Fruit fly (Drosophila melanogaster) whole organism, embryonic: ENCODE results near the gene HemK2.

ENCODE experiments used
- Atf6 ChIP-seq: fragments of 200-800 bp; sonication (Bioruptor generic); IDR thresholded peaks from 2 replicates; pipeline ENCODE4 v1.3.6; 2022; ENCODE audit warnings: missing biosample characterization, missing genetic modification characterization
- CG10209 ChIP-seq: fragments of 200-800 bp; sonication (Bioruptor generic); optimal IDR thresholded peaks from 3 replicates; lab custom pipeline; 2017; ENCODE audit warnings: missing biosample characterization, mild to moderate bottlenecking, missing genetic modification characterization, missing genetic modification reagents
- CG11398 ChIP-seq: fragments of 200-800 bp; sonication (Bioruptor generic); optimal IDR thresholded peaks from 2 replicates; lab custom pipeline; 2016; ENCODE audit warnings: missing biosample characterization, missing genetic modification characterization
- CG12219 ChIP-seq: fragments of 200-800 bp; sonication (Bioruptor generic); optimal IDR thresholded peaks from 3 replicates; lab custom pipeline; 2018; ENCODE audit warnings: missing biosample characterization, mild to moderate bottlenecking, missing genetic modification characterization
- CG1529 ChIP-seq: fragments of 200-800 bp; sonication (Bioruptor generic); optimal IDR thresholded peaks from 3 replicates; lab custom pipeline; 2018; ENCODE audit warnings: missing biosample characterization, missing genetic modification characterization
- CG15696 ChIP-seq: fragments of 200-800 bp; sonication (Bioruptor generic); optimal IDR thresholded peaks from 2 replicates; lab custom pipeline; 2019; ENCODE audit warnings: missing biosample characterization, mild to moderate bottlenecking, missing genetic modification characterization, moderate library complexity
- CG18011 ChIP-seq: fragments of 200-800 bp; sonication (Bioruptor generic); optimal IDR thresholded peaks from 2 replicates; lab custom pipeline; 2017; ENCODE audit warnings: missing biosample characterization, missing genetic modification characterization, mild to moderate bottlenecking, moderate library complexity, missing genotype
- CG2889 ChIP-seq: fragments of 200-800 bp; sonication (Bioruptor generic); IDR thresholded peaks from 3 replicates; pipeline ENCODE4 v1.3.6; 2022; ENCODE audit warnings: missing biosample characterization, missing genetic modification characterization
- CG31441 ChIP-seq: fragments of 200-800 bp; sonication (Bioruptor generic); IDR thresholded peaks from 2 replicates; pipeline ENCODE4 v1.3.6; 2022; ENCODE audit warnings: missing biosample characterization, missing genetic modification characterization
- CG32767 ChIP-seq: fragments of 200-800 bp; sonication (Bioruptor generic); IDR thresholded peaks from 2 replicates; pipeline ENCODE4 v1.3.6; 2022; ENCODE audit warnings: missing biosample characterization, missing genetic modification characterization
- CG32772 ChIP-seq: fragments of 200-800 bp; sonication (Bioruptor generic); IDR thresholded peaks from 2 replicates; pipeline ENCODE4 v1.3.6; 2022; ENCODE audit warnings: missing biosample characterization, missing genetic modification characterization
- CG34224 ChIP-seq: fragments of 200-800 bp; sonication (Bioruptor generic); IDR thresholded peaks from 3 replicates; pipeline ENCODE4 v1.3.6; 2022; ENCODE audit warnings: missing biosample characterization, missing genetic modification characterization; ENCODE audit not compliant: partially characterized antibody
- CG43689 ChIP-seq: fragments of 200-800 bp; sonication (Bioruptor generic); IDR thresholded peaks from 2 replicates; pipeline ENCODE4 v1.3.6; 2022; ENCODE audit warnings: missing biosample characterization, missing genetic modification characterization
- CG5953 ChIP-seq: fragments of 200-800 bp; sonication (Bioruptor generic); IDR thresholded peaks from 2 replicates; pipeline ENCODE4 v1.3.6; 2022; ENCODE audit warnings: missing biosample characterization, missing genetic modification characterization
- CG6175 ChIP-seq: fragments of 200-800 bp; sonication (Bioruptor generic); IDR thresholded peaks from 3 replicates; pipeline ENCODE4 v1.3.6; 2022; ENCODE audit warnings: missing biosample characterization, missing genetic modification characterization
- CG7745 ChIP-seq: fragments of 200-800 bp; sonication (Bioruptor generic); optimal IDR thresholded peaks from 2 replicates; lab custom pipeline; 2018; ENCODE audit warnings: missing biosample characterization, mild to moderate bottlenecking, missing genetic modification characterization, moderate library complexity
- CG7987 ChIP-seq: fragments of 200-800 bp; sonication (Bioruptor generic); optimal IDR thresholded peaks from 2 replicates; lab custom pipeline; 2018; ENCODE audit warnings: missing biosample characterization, mild to moderate bottlenecking, missing genetic modification characterization, moderate library complexity
- CG8290 ChIP-seq, 3 experiments: fragments of 200-800 bp; sonication (Bioruptor generic); optimal IDR thresholded peaks; 2 replicates each; lab custom pipeline; 2016 to 2019; ENCODE audit warnings: missing biosample characterization in 3 of 3, missing genetic modification characterization in 3 of 3, mild to moderate bottlenecking in 2 of 3, moderate library complexity in 1 of 3
- CTCF ChIP-seq: fragments of 200-800 bp; sonication (Bioruptor generic); optimal IDR thresholded peaks from 2 replicates; lab custom pipeline; 2017; ENCODE audit warnings: missing biosample characterization, mild to moderate bottlenecking, missing genetic modification characterization, moderate library complexity
- Chrac-16 ChIP-seq: fragments of 200-800 bp; sonication (Bioruptor generic); optimal IDR thresholded peaks from 3 replicates; lab custom pipeline; 2016; ENCODE audit warnings: missing biosample characterization, missing genetic modification characterization
- Dip2 ChIP-seq: fragments of 200-800 bp; sonication (Bioruptor generic); IDR thresholded peaks from 2 replicates; pipeline ENCODE4 v1.3.6; 2022; ENCODE audit warnings: missing biosample characterization, missing genetic modification characterization
- Doc2 ChIP-seq: fragments of 200-800 bp; sonication (Bioruptor generic); IDR thresholded peaks from 2 replicates; pipeline ENCODE4 v1.3.6; 2022; ENCODE audit warnings: missing biosample characterization, missing genetic modification characterization
- Fer2 ChIP-seq: fragments of 200-800 bp; sonication (Bioruptor generic); optimal IDR thresholded peaks from 2 replicates; lab custom pipeline; 2018; ENCODE audit warnings: missing biosample characterization, mild to moderate bottlenecking, missing genetic modification characterization, moderate library complexity
- HmgD ChIP-seq: fragments of 200-800 bp; sonication (Bioruptor generic); optimal IDR thresholded peaks from 3 replicates; lab custom pipeline; 2016; ENCODE audit warnings: missing biosample characterization, missing genetic modification characterization
- Hr51 ChIP-seq, 2 experiments: fragments of 200-800 bp; sonication (Bioruptor generic); optimal IDR thresholded peaks; 2 replicates in 1 of 2; 3 replicates in 1 of 2; lab custom pipeline; 2016 to 2018; ENCODE audit warnings: missing biosample characterization in 2 of 2, missing genetic modification characterization in 2 of 2, mild to moderate bottlenecking in 1 of 2, moderate library complexity in 1 of 2
- MTF-1 ChIP-seq: fragments of 200-800 bp; sonication (Bioruptor generic); optimal IDR thresholded peaks from 2 replicates; lab custom pipeline; 2018; ENCODE audit warnings: missing biosample characterization, mild to moderate bottlenecking, missing genetic modification characterization, borderline replicate concordance
- NK7.1 ChIP-seq: fragments of 200-800 bp; sonication (Bioruptor generic); optimal IDR thresholded peaks from 3 replicates; lab custom pipeline; 2016; ENCODE audit warnings: missing biosample characterization, missing genetic modification characterization
- Ssrp ChIP-seq: fragments of 200-800 bp; sonication (Bioruptor generic); optimal IDR thresholded peaks from 2 replicates; lab custom pipeline; 2018; ENCODE audit warnings: missing biosample characterization, mild to moderate bottlenecking, missing genetic modification characterization, moderate library complexity
- amos ChIP-seq: fragments of 200-800 bp; sonication (Bioruptor generic); IDR thresholded peaks from 2 replicates; pipeline ENCODE4 v1.3.6; 2022; ENCODE audit warnings: missing biosample characterization, missing genetic modification characterization; ENCODE audit not compliant: partially characterized antibody
- ara ChIP-seq: fragments of 200-800 bp; sonication (Bioruptor generic); IDR thresholded peaks from 2 replicates; pipeline ENCODE4 v1.3.6; 2022; ENCODE audit warnings: missing biosample characterization, missing genetic modification characterization
- bab2 ChIP-seq: fragments of 200-800 bp; sonication (Bioruptor generic); optimal IDR thresholded peaks from 2 replicates; lab custom pipeline; 2016; ENCODE audit warnings: missing biosample characterization, missing genetic modification characterization
- bbx ChIP-seq: fragments of 200-800 bp; sonication (Bioruptor generic); IDR thresholded peaks from 2 replicates; pipeline ENCODE4 v1.3.6; 2022; ENCODE audit warnings: missing biosample characterization, missing genetic modification characterization; ENCODE audit not compliant: partially characterized antibody
- btn ChIP-seq: fragments of 200-800 bp; sonication (Bioruptor generic); optimal IDR thresholded peaks from 2 replicates; lab custom pipeline; 2016; ENCODE audit warnings: missing biosample characterization, missing genetic modification characterization
- cad ChIP-seq: fragments of >200 bp; optimal IDR thresholded peaks from 2 replicates; lab custom pipeline; 2017; ENCODE audit warnings: missing biosample characterization, missing genetic modification characterization
- cas ChIP-seq: fragments of 200-800 bp; sonication (Bioruptor generic); IDR thresholded peaks from 2 replicates; pipeline ENCODE4 v1.3.6; 2022; ENCODE audit warnings: missing biosample characterization, missing genetic modification characterization
- cg ChIP-seq: fragments of 200-800 bp; sonication (Bioruptor generic); optimal IDR thresholded peaks from 3 replicates; lab custom pipeline; 2019; ENCODE audit warnings: missing biosample characterization, mild to moderate bottlenecking, missing genetic modification characterization, moderate library complexity
- chinmo ChIP-seq: fragments of 200-800 bp; sonication (Bioruptor generic); IDR thresholded peaks from 4 replicates; pipeline ENCODE4 v1.3.6; 2022; ENCODE audit warnings: missing biosample characterization, missing genetic modification characterization; ENCODE audit not compliant: partially characterized antibody
- gcm ChIP-seq: fragments of 200-800 bp; sonication (Bioruptor generic); optimal IDR thresholded peaks from 2 replicates; lab custom pipeline; 2019; ENCODE audit warnings: missing biosample characterization, mild to moderate bottlenecking, missing genetic modification characterization, moderate library complexity
- kah ChIP-seq: fragments of 200-800 bp; sonication (Bioruptor generic); optimal IDR thresholded peaks from 2 replicates; lab custom pipeline; 2018; ENCODE audit warnings: missing biosample characterization, mild to moderate bottlenecking, missing genetic modification characterization
- ken ChIP-seq: fragments of 200-800 bp; sonication (Bioruptor generic); IDR thresholded peaks from 3 replicates; pipeline ENCODE4 v1.3.6; 2022; ENCODE audit warnings: missing biosample characterization, missing genetic modification characterization
- maf-S ChIP-seq: fragments of 200-800 bp; sonication (Bioruptor generic); optimal IDR thresholded peaks from 2 replicates; lab custom pipeline; 2016; ENCODE audit warnings: missing biosample characterization, missing genetic modification characterization
- oc ChIP-seq: fragments of 200-800 bp; sonication (Bioruptor generic); optimal IDR thresholded peaks from 2 replicates; lab custom pipeline; 2018; ENCODE audit warnings: missing biosample characterization, mild to moderate bottlenecking, missing genetic modification characterization, moderate library complexity
- sima ChIP-seq: fragments of 200-800 bp; sonication (Bioruptor generic); optimal IDR thresholded peaks from 2 replicates; lab custom pipeline; 2016; ENCODE audit warnings: missing biosample characterization, missing genetic modification characterization
- sob ChIP-seq: fragments of 200-800 bp; sonication (Bioruptor generic); IDR thresholded peaks from 2 replicates; pipeline ENCODE4 v1.3.6; 2022; ENCODE audit warnings: missing biosample characterization, missing genetic modification characterization
- stwl ChIP-seq: fragments of 200-800 bp; sonication (Bioruptor generic); optimal IDR thresholded peaks from 3 replicates; lab custom pipeline; 2018; ENCODE audit warnings: missing biosample characterization, mild to moderate bottlenecking, missing genetic modification characterization, moderate library complexity
- wor ChIP-seq: fragments of 200-800 bp; sonication (Bioruptor generic); IDR thresholded peaks from 2 replicates; pipeline ENCODE4 v1.3.6; 2022; ENCODE audit warnings: missing biosample characterization, missing genetic modification characterization
- zf30C ChIP-seq: fragments of 200-800 bp; sonication (Bioruptor generic); optimal IDR thresholded peaks from 3 replicates; lab custom pipeline; 2018; ENCODE audit warnings: missing biosample characterization, mild to moderate bottlenecking, missing genetic modification characterization
- zfh2 ChIP-seq: fragments of 200-800 bp; sonication (Bioruptor generic); optimal IDR thresholded peaks from 2 replicates; lab custom pipeline; 2016; ENCODE audit warnings: missing biosample characterization, missing genetic modification characterization

The HemK2 gene

DNA sequence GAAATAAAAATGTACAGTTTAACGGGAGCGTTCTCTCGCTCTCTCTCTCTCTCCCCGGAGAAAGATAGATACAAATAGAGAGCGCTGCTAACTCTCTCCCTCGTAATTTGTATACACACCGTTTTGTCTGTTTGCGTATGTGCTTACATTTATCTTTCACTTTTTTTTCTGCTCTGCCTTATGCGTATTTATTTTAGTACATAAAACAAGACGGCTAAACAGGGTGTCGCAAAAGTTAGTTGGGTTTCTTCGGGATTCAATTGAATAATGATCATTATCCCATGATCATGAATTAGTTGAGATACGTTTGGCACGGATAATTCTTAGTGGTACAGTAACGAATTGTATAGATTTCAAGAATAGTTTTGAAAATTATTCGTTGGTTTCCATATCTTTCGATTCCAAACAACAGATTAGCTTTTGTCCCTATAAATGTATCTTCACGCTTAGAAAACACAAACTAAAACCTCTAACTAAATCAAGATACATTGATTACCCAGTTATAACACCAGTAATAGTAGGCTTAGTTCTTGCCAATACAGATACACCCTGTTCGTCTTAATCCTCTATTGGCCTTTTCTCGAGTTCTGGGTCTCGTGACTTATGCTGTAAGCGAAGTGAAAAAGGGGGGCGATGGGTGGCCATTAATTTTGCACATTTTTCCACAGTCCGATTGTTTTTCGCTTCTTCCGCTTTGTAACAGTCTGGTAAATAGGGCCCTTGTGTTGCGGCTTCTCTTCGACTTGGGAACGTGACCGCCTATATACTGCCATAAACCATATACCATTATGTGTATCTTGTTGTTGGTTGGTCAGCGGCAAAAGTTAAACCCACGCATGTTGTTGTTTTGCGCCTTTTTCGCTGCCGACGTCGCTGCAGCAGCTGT is 4.8 kb downstream of the HemK2 start (continued):
- TF ChIP-seq CG43689 (GFP tag; lab: Robert Waterston, UW) (no peak), CG15696 (peak; percentile 66), CG12219 (peak; percentile 79), btn (GFP tag; lab: Kevin White, UChicago) (peak; percentile 35), Ssrp (tag; lab: Kevin White, UChicago) (peak; percentile 76), MTF-1 (GFP tag; lab: Kevin White, UChicago) (peak; percentile 82), cad (peak; percentile 8), bbx (GFP tag; lab: Robert Waterston, UW) (no peak), Atf6 (no peak), CG7745 (tag; lab: Kevin White, UChicago) (peak; percentile 34), bab2 (GFP tag; lab: Kevin White, UChicago) (peak; percentile 71), CG18011 (GFP tag; lab: Kevin White, UChicago) (peak; percentile 46), CG5953 (GFP tag; lab: Robert Waterston, UW) (no peak), Fer2 (peak; percentile 73), CG1529 (GFP tag; lab: Kevin White, UChicago) (peak; percentile 85), CG32767 (GFP tag; lab: Robert Waterston, UW) (no peak), kah (GFP tag; lab: Kevin White, UChicago) (peak; percentile 37), sob (GFP tag; lab: Robert Waterston, UW) (no peak), CG7987 (peak; percentile 75), CG10209 (GFP tag; lab: Kevin White, UChicago) (peak; percentile 81), Doc2 (GFP tag; lab: Robert Waterston, UW) (no peak), maf-S (GFP tag; lab: Kevin White, UChicago) (peak; percentile 14), zfh2 (peak; percentile 80), CG8290 (GFP tag; optimal IDR thresholded peaks at IDR 0.05; lab: Kevin White, UChicago) (peak; percentile 32), CG8290 (tag; optimal IDR thresholded peaks at IDR 0.05; lab: Kevin White, UChicago) (peak; percentile 39 to 76), CG31441 (GFP tag; lab: Robert Waterston, UW) (no peak), wor (GFP tag; lab: Robert Waterston, UW) (no peak), oc (tag; lab: Kevin White, UChicago) (peak; percentile 85), CG11398 (GFP tag; lab: Kevin White, UChicago) (peak; percentile 51), CG32772 (GFP tag; lab: Robert Waterston, UW) (no peak), CG2889 (GFP tag; lab: Robert Waterston, UW) (no peak), ken (GFP tag; lab: Robert Waterston, UW) (no peak), Chrac-16 (peak; percentile 10), Hr51 (GFP tag; optimal IDR thresholded peaks at IDR 0.05; lab: Kevin White, UChicago) (peak; percentile 5 to 90), zf30C (no peak), cas (GFP tag; lab: Robert Waterston, UW) (no peak), sima (GFP tag; lab: Kevin White, UChicago) (peak; percentile 75), Dip2 (no peak), ara (GFP tag; lab: Robert Waterston, UW) (no peak), HmgD (peak; percentile 18), gcm (peak; percentile 75), CTCF (GFP tag; lab: Kevin White, UChicago) (peak; percentile 41), stwl (tag; lab: Kevin White, UChicago) (no peak), cg (GFP tag; lab: Kevin White, UChicago) (no peak), chinmo (GFP tag; lab: Robert Waterston, UW) (no peak), amos (GFP tag; lab: Robert Waterston, UW) (no peak), NK7.1 (peak; percentile 84), CG34224 (GFP tag; lab: Robert Waterston, UW) (no peak), CG6175 (GFP tag; lab: Robert Waterston, UW) (no peak)
